Fruit fly (Drosophila melanogaster) whole organism, pupa: ENCODE data around the gene CG14258.

ENCODE experiments used
- CG10348 ChIP-seq: fragments of 200-800 bp; sonication (Bioruptor generic); IDR thresholded peaks from 2 replicates; pipeline ENCODE4 v1.3.6; 2022; ENCODE audit warnings: missing biosample characterization, missing genetic modification characterization
- CG17806 ChIP-seq: fragments of 200-800 bp; sonication (Bioruptor generic); optimal IDR thresholded peaks from 2 replicates; lab custom pipeline; 2018; ENCODE audit warnings: missing biosample characterization, mild to moderate bottlenecking, missing genetic modification characterization, moderate library complexity
- CG34367 ChIP-seq: fragments of 200-800 bp; sonication (Bioruptor generic); optimal IDR thresholded peaks from 2 replicates; lab custom pipeline; 2018; ENCODE audit warnings: missing biosample characterization, mild to moderate bottlenecking, missing genetic modification characterization
- CG8159 ChIP-seq: fragments of 200-800 bp; sonication (Bioruptor generic); optimal IDR thresholded peaks from 3 replicates; lab custom pipeline; 2018; ENCODE audit warnings: missing biosample characterization, mild to moderate bottlenecking, missing genetic modification characterization, moderate library complexity
- EcR ChIP-seq: fragments of 200-800 bp; sonication (Bioruptor generic); optimal IDR thresholded peaks from 3 replicates; lab custom pipeline; 2019; ENCODE audit warnings: missing biosample characterization, missing genetic modification characterization, mild to moderate bottlenecking, moderate library complexity, missing genetic modification reagents

dm6 chr3R:27130551-27131161, 37.7 kb downstream of the CG14258 start:
- TF ChIP-seq CG17806 (tag; lab: Kevin White, UChicago), result no peak
- TF ChIP-seq CG8159, result no peak
- TF ChIP-seq CG34367, result no peak
- no peak for TF ChIP-seq CG10348 (GFP tag; lab: Robert Waterston, UW)
- peak; percentile 74 for TF ChIP-seq EcR (GFP tag; lab: Kevin White, UChicago)
